Worm (Caenorhabditis elegans): ENCODE measurements around the gene C31E10.6.
A peak's percentile ranks its signal among the peaks of the same experiment; 100 is the strongest.

Gene C31E10.6

ce11 chrX:14001494-14001974, 5.4 kb downstream of the C31E10.6 start, which contains the start of gene cytb-5.1:
cytb-5.1 (plus strand) TSS chrX:14001924.
- no peak for TF ChIP-seq lsy-2 (tag; optimal IDR thresholded peaks at IDR 0.05)
- no peak for TF ChIP-seq cnd-1 (tag; optimal IDR thresholded peaks at IDR 0.05)
- TF ChIP-seq pha-4 (tag; optimal IDR thresholded peaks at IDR 0.05), result peak; percentile 44
- TF ChIP-seq lin-32 (GFP tag; optimal IDR thresholded peaks at IDR 0.05), result no peak
- TF ChIP-seq unc-120 (tag; optimal IDR thresholded peaks at IDR 0.05; ENCODE audit: poor library complexity, severe bottlenecking), result peak; percentile 15
- TF ChIP-seq drap-1 (GFP tag; optimal IDR thresholded peaks at IDR 0.05), result no peak
- TF ChIP-seq nhr-237 (tag; optimal IDR thresholded peaks at IDR 0.05), result no peak
- TF ChIP-seq unc-39 (tag; optimal IDR thresholded peaks at IDR 0.05), result no peak
- TF ChIP-seq sem-2 (GFP tag; optimal IDR thresholded peaks at IDR 0.05), result no peak
- no peak for TF ChIP-seq ceh-39 (tag; optimal IDR thresholded peaks at IDR 0.05)
- no peak for TF ChIP-seq nhr-2 (tag; optimal IDR thresholded peaks at IDR 0.05)
- no peak for TF ChIP-seq M03D4.4 (tag; optimal IDR thresholded peaks at IDR 0.05)
- TF ChIP-seq zip-8 (tag; optimal IDR thresholded peaks at IDR 0.05), result no peak
- no peak for TF ChIP-seq elt-1 (tag; optimal IDR thresholded peaks at IDR 0.05; ENCODE audit: borderline replicate concordance, insufficient read depth)
- TF ChIP-seq lin-13 (tag; optimal IDR thresholded peaks at IDR 0.05), result no peak
- no peak for TF ChIP-seq hlh-1 (tag; optimal IDR thresholded peaks at IDR 0.05)
- TF ChIP-seq ces-1 (GFP tag; optimal IDR thresholded peaks at IDR 0.05), result no peak
- TF ChIP-seq mep-1 (tag; optimal IDR thresholded peaks at IDR 0.05), result peak; percentile 16
- TF ChIP-seq unc-62 (GFP tag; optimal IDR thresholded peaks at IDR 0.05), result no peak
- TF ChIP-seq mls-2 (tag; optimal IDR thresholded peaks at IDR 0.05), result no peak
- no peak for TF ChIP-seq nhr-28 (tag; optimal IDR thresholded peaks at IDR 0.05)
- TF ChIP-seq ztf-11 (tag; optimal IDR thresholded peaks at IDR 0.05), result no peak
- no peak for TF ChIP-seq tbx-8 (GFP tag; optimal IDR thresholded peaks at IDR 0.05)
- no peak for TF ChIP-seq nhr-76 (tag; optimal IDR thresholded peaks at IDR 0.05)
- TF ChIP-seq blmp-1 (tag; optimal IDR thresholded peaks at IDR 0.05), result no peak
- TF ChIP-seq ceh-83 (GFP tag; optimal IDR thresholded peaks at IDR 0.05), result peak; percentile 46
- no peak for TF ChIP-seq ceh-43 (GFP tag; optimal IDR thresholded peaks at IDR 0.05)
- no peak for TF ChIP-seq mab-5 (tag; optimal IDR thresholded peaks at IDR 0.05)

- TF ChIP-seq unc-62 (GFP tag; optimal IDR thresholded peaks at IDR 0.05) (no peak), nhr-12 (tag; optimal IDR thresholded peaks at IDR 0.05) (no peak), cnd-1 (tag; optimal IDR thresholded peaks at IDR 0.05) (no peak), hlh-1 (tag; optimal IDR thresholded peaks at IDR 0.05) (no peak), mep-1 (tag; optimal IDR thresholded peaks at IDR 0.05) (no peak), pha-4 (tag; optimal IDR thresholded peaks at IDR 0.05) (no peak), tbx-8 (GFP tag; optimal IDR thresholded peaks at IDR 0.05) (no peak), ceh-43 (GFP tag; optimal IDR thresholded peaks at IDR 0.05) (no peak), mab-5 (tag; optimal IDR thresholded peaks at IDR 0.05) (no peak), drap-1 (GFP tag; optimal IDR thresholded peaks at IDR 0.05) (no peak), zip-8 (tag; optimal IDR thresholded peaks at IDR 0.05) (no peak), unc-39 (tag; optimal IDR thresholded peaks at IDR 0.05) (no peak), M03D4.4 (tag; optimal IDR thresholded peaks at IDR 0.05) (no peak), unc-120 (tag; optimal IDR thresholded peaks at IDR 0.05; ENCODE audit: poor library complexity, severe bottlenecking) (no peak), nhr-2 (tag; optimal IDR thresholded peaks at IDR 0.05) (no peak), elt-1 (tag; optimal IDR thresholded peaks at IDR 0.05; ENCODE audit: borderline replicate concordance, insufficient read depth) (no peak), bed-3 (GFP tag; optimal IDR thresholded peaks at IDR 0.05) (no peak), lin-32 (GFP tag; optimal IDR thresholded peaks at IDR 0.05) (no peak), sem-2 (GFP tag; optimal IDR thresholded peaks at IDR 0.05) (no peak), blmp-1 (tag; optimal IDR thresholded peaks at IDR 0.05) (no peak)
Observed at ce11 chrX:14002739-14003138, 6.6 kb downstream of the C31E10.6 start.

- TF ChIP-seq unc-62 (GFP tag; optimal IDR thresholded peaks at IDR 0.05), result no peak
- no peak for TF ChIP-seq hlh-1 (tag; optimal IDR thresholded peaks at IDR 0.05)
- no peak for TF ChIP-seq mab-5 (tag; optimal IDR thresholded peaks at IDR 0.05)
- TF ChIP-seq lsy-2 (tag; optimal IDR thresholded peaks at IDR 0.05), result no peak
- no peak for TF ChIP-seq nhr-76 (tag; optimal IDR thresholded peaks at IDR 0.05)
- no peak for TF ChIP-seq mls-2 (tag; optimal IDR thresholded peaks at IDR 0.05)
- TF ChIP-seq sem-2 (GFP tag; optimal IDR thresholded peaks at IDR 0.05), result no peak
- TF ChIP-seq ham-2 (GFP tag; optimal IDR thresholded peaks at IDR 0.05), result no peak
- TF ChIP-seq ceh-83 (GFP tag; optimal IDR thresholded peaks at IDR 0.05), result no peak
- TF ChIP-seq nhr-12 (tag; optimal IDR thresholded peaks at IDR 0.05), result no peak
- no peak for TF ChIP-seq cnd-1 (tag; optimal IDR thresholded peaks at IDR 0.05)
- no peak for TF ChIP-seq sptf-1 (tag; optimal IDR thresholded peaks at IDR 0.05)
- no peak for TF ChIP-seq mep-1 (tag; optimal IDR thresholded peaks at IDR 0.05)
- no peak for TF ChIP-seq elt-1 (tag; optimal IDR thresholded peaks at IDR 0.05; ENCODE audit: borderline replicate concordance, insufficient read depth)
- TF ChIP-seq ceh-39 (tag; optimal IDR thresholded peaks at IDR 0.05), result no peak
- TF ChIP-seq M03D4.4 (tag; optimal IDR thresholded peaks at IDR 0.05), result no peak
- TF ChIP-seq ces-1 (GFP tag; optimal IDR thresholded peaks at IDR 0.05), result no peak
Observed at ce11 chrX:14003538-14003937, 7.4 kb downstream of the C31E10.6 start.

Measured in whole organism, mixed stage, embryonic.